Fruit fly (Drosophila melanogaster): ENCODE data around the gene aust.

The aust gene

DNA sequence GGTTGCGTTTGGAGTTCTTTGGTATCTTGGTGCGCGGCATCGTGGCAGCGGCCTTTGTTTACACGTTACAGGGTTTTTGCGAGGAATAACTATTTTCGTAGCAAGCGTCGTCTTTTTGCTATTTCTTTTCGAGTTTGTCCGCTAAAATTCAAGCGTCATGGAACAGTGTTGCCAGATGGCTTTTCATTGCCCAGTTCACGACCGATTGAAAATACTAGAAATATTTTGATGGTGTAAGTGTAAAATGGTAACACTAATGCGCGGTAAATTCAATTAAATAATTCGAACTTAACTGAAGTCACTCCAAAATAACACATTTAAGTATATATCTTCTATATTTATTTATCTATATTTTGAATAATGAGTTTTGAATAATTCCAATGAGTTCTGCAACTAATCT is 2.1 kb upstream of the aust start, which contains the start of gene borr:
borr (minus strand) TSS at position 172 of the 400 bp plus-strand sequence.
- TF ChIP-seq CG30403 (GFP tag; optimal IDR thresholded peaks at IDR 0.05) (no peak), CG1603 (tag; optimal IDR thresholded peaks at IDR 0.05) (no peak), Bdp1 (GFP tag; optimal IDR thresholded peaks at IDR 0.05) (no peak), gsb (GFP tag; IDR thresholded peaks at IDR 0.05) (no peak), exex (tag; optimal IDR thresholded peaks at IDR 0.05) (no peak), CG17829 (tag; optimal IDR thresholded peaks at IDR 0.05) (peak; percentile 0), CG15696 (tag; optimal IDR thresholded peaks at IDR 0.05) (no peak), YL-1 (GFP tag; optimal IDR thresholded peaks at IDR 0.05) (peak; percentile 20), ro (GFP tag; IDR thresholded peaks at IDR 0.05) (no peak), Optix (GFP tag; IDR thresholded peaks at IDR 0.05) (no peak), HHEX (GFP tag; optimal IDR thresholded peaks at IDR 0.05) (no peak), phol (tag; optimal IDR thresholded peaks at IDR 0.05) (peak; percentile 8), CrebB (tag; optimal IDR thresholded peaks at IDR 0.05) (no peak), CG34422 (GFP tag; IDR thresholded peaks at IDR 0.05) (no peak), CG16863 (GFP tag; optimal IDR thresholded peaks at IDR 0.05) (no peak), CG10267 (tag; optimal IDR thresholded peaks at IDR 0.05) (peak; percentile 19), fu2 (GFP tag; optimal IDR thresholded peaks at IDR 0.05) (no peak), Meics (GFP tag; optimal IDR thresholded peaks at IDR 0.05) (no peak), so (GFP tag; IDR thresholded peaks at IDR 0.05) (no peak), CG9609 (GFP tag; optimal IDR thresholded peaks at IDR 0.05) (no peak), sna (GFP tag; IDR thresholded peaks at IDR 0.05; ENCODE audit: partially characterized antibody) (no peak), luna (GFP tag; optimal IDR thresholded peaks at IDR 0.05) (no peak), HmgZ (tag; optimal IDR thresholded peaks at IDR 0.05) (peak; percentile 19), CG2712 (tag; optimal IDR thresholded peaks at IDR 0.05) (no peak), MESR4 (GFP tag; optimal IDR thresholded peaks at IDR 0.05) (peak; percentile 4), Dek (tag; optimal IDR thresholded peaks at IDR 0.05) (no peak), tna (GFP tag; IDR thresholded peaks at IDR 0.05; ENCODE audit: partially characterized antibody) (no peak), B-H2 (GFP tag; optimal IDR thresholded peaks at IDR 0.05) (no peak), gfzf (GFP tag; optimal IDR thresholded peaks at IDR 0.05) (peak; percentile 77), lov (optimal IDR thresholded peaks at IDR 0.05) (no peak), lov (GFP tag; IDR thresholded peaks at IDR 0.05) (no peak), fru (optimal IDR thresholded peaks at IDR 0.05) (no peak), Six4 (GFP tag; optimal IDR thresholded peaks at IDR 0.05) (no peak), CG8388 (GFP tag; optimal IDR thresholded peaks at IDR 0.05) (no peak), sens (GFP tag) (no peak), croc (GFP tag; conservative IDR thresholded peaks at IDR 0.05) (no peak), CG12769 (tag; optimal IDR thresholded peaks at IDR 0.05) (no peak), CTCF (GFP tag; optimal IDR thresholded peaks at IDR 0.05) (no peak), Dll (GFP tag; IDR thresholded peaks at IDR 0.05; ENCODE audit: partially characterized antibody) (no peak), CG32532 (GFP tag; IDR thresholded peaks at IDR 0.05) (no peak), CoRest (tag; optimal IDR thresholded peaks at IDR 0.05) (peak; percentile 31), Spps (tag; optimal IDR thresholded peaks at IDR 0.05) (no peak), C15 (GFP tag; IDR thresholded peaks at IDR 0.05) (no peak), CG30431 (GFP tag; optimal IDR thresholded peaks at IDR 0.05) (no peak), CG2678 (tag; optimal IDR thresholded peaks at IDR 0.05) (no peak), Lim3 (GFP tag; IDR thresholded peaks at IDR 0.05) (no peak), CG43689 (GFP tag; IDR thresholded peaks at IDR 0.05) (no peak), oc (tag; optimal IDR thresholded peaks at IDR 0.05) (no peak), sim (GFP tag; IDR thresholded peaks at IDR 0.05) (no peak), hb (GFP tag; IDR thresholded peaks at IDR 0.05; ENCODE audit: partially characterized antibody) (no peak), Myb (GFP tag; optimal IDR thresholded peaks at IDR 0.05) (peak; percentile 79), pita (GFP tag; optimal IDR thresholded peaks at IDR 0.05) (no peak), peb (GFP tag; IDR thresholded peaks at IDR 0.05) (no peak)

Measured in whole organism, embryonic.